Worm (Caenorhabditis elegans) whole organism, mixed stage, embryonic: ENCODE results near the gene dsl-3.

Source experiments
- ham-2 ChIP-seq: fragments of 200-800 bp; sonication (Bioruptor generic); optimal IDR thresholded peaks from 2 replicates; lab custom pipeline; 2018; ENCODE audit warnings: mild to moderate bottlenecking, missing genetic modification characterization, missing compliant biosample characterization
- sem-2 ChIP-seq: fragments of 200-800 bp; sonication (Bioruptor generic); optimal IDR thresholded peaks from 2 replicates; lab custom pipeline; 2018; ENCODE audit warnings: mild to moderate bottlenecking, missing genetic modification characterization, missing compliant biosample characterization

- TF ChIP-seq sem-2 (no peak), ham-2 (GFP tag; lab: Kevin White, UChicago) (no peak)
These were observed 8.7 kb upstream of the dsl-3 start, which contains the start of gene set-23 for ce11 chrIV:1601357-1601756.
